Fruit fly (Drosophila melanogaster): Measurements from ENCODE around the gene CG4281.

CG4281 gene

DNA sequence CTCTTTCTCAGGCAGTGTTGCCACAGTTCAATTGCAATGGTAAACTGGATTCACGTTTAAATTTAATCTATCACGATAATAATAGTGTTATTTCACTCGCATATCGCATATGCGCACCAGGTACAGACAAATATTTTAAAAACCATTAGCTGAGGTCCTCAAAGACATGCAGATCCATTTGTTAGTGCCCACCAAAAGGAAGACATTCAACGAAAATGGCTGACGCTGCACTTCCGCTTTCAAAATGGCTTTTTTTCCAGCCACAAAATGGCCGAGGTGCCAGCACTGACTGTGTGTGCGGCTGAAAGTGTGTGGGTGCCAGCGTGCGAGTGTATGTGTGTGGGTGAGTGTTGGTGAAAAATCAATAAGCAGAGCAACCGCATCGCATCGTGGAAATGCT lies 3.8 kb downstream of the CG4281 start (continued):
- no peak for TF ChIP-seq CG10565 (GFP tag; optimal IDR thresholded peaks at IDR 0.05)
- no peak for TF ChIP-seq D (optimal IDR thresholded peaks at IDR 0.05)
- TF ChIP-seq D (GFP tag; optimal IDR thresholded peaks at IDR 0.05): peak; percentile 24
- TF ChIP-seq fd96Cb (tag; optimal IDR thresholded peaks at IDR 0.05): peak; percentile 3
- TF ChIP-seq pb (GFP tag; optimal IDR thresholded peaks at IDR 0.05): peak; percentile 23
- TF ChIP-seq fru (optimal IDR thresholded peaks at IDR 0.05): no peak
- TF ChIP-seq Nf-YC (tag; optimal IDR thresholded peaks at IDR 0.05): peak; percentile 48
- peak; percentile 25 for TF ChIP-seq CG30020 (tag; optimal IDR thresholded peaks at IDR 0.05)
- peak; percentile 0 for TF ChIP-seq CG7271 (tag; optimal IDR thresholded peaks at IDR 0.05)
- TF ChIP-seq croc (GFP tag; conservative IDR thresholded peaks at IDR 0.05): 0 out of 3 replicates have a peak, but pooled peaks have one; percentile 12
- TF ChIP-seq row (GFP tag; IDR thresholded peaks at IDR 0.05): peak; percentile 86
- TF ChIP-seq NFAT (GFP tag; IDR thresholded peaks at IDR 0.05): no peak
- no peak for TF ChIP-seq CG8290 (GFP tag; optimal IDR thresholded peaks at IDR 0.05)
- peak; percentile 21 to 53 for TF ChIP-seq CG8290 (tag; optimal IDR thresholded peaks at IDR 0.05)
- no peak for TF ChIP-seq CG6654 (GFP tag; optimal IDR thresholded peaks at IDR 0.05)
- peak; percentile 35 for TF ChIP-seq CG15011 (GFP tag; optimal IDR thresholded peaks at IDR 0.05)
- peak; percentile 43 for TF ChIP-seq CG13296 (GFP tag; optimal IDR thresholded peaks at IDR 0.05)
- peak; percentile 55 for TF ChIP-seq CG31441 (GFP tag; IDR thresholded peaks at IDR 0.05)
- peak; percentile 38 for TF ChIP-seq Dek (tag; optimal IDR thresholded peaks at IDR 0.05)
- TF ChIP-seq Eip74EF (GFP tag; optimal IDR thresholded peaks at IDR 0.05): peak in 1 of 2 experiments; percentile 91
- TF ChIP-seq zen (tag; optimal IDR thresholded peaks at IDR 0.05): peak; percentile 30
- TF ChIP-seq HLHmδ (GFP tag; optimal IDR thresholded peaks at IDR 0.05): peak; percentile 40
- peak in 1 of 2 experiments; percentile 37 for TF ChIP-seq bsh (GFP tag; optimal IDR thresholded peaks at IDR 0.05)
- TF ChIP-seq HmgZ (tag; optimal IDR thresholded peaks at IDR 0.05): peak; percentile 36
- no peak for TF ChIP-seq CHES-1-like (GFP tag; optimal IDR thresholded peaks at IDR 0.05)
- TF ChIP-seq NK7.1 (GFP tag; optimal IDR thresholded peaks at IDR 0.05): no peak
- TF ChIP-seq nerfin-1 (tag; optimal IDR thresholded peaks at IDR 0.05): peak; percentile 66
- TF ChIP-seq dmrt11E (tag; optimal IDR thresholded peaks at IDR 0.05): peak; percentile 10
- TF ChIP-seq CG2202 (tag; optimal IDR thresholded peaks at IDR 0.05): peak; percentile 19
- TF ChIP-seq CG5245 (GFP tag; optimal IDR thresholded peaks at IDR 0.05): peak; percentile 20
- peak; percentile 14 for TF ChIP-seq lilli (GFP tag; optimal IDR thresholded peaks at IDR 0.05)
- TF ChIP-seq Hr78 (GFP tag; optimal IDR thresholded peaks at IDR 0.05): peak in 1 of 2 experiments; percentile 18
- TF ChIP-seq CG33557 (GFP tag; optimal IDR thresholded peaks at IDR 0.05): peak; percentile 60
- TF ChIP-seq nom (GFP tag; optimal IDR thresholded peaks at IDR 0.05): peak; percentile 27
- no peak for TF ChIP-seq gcm2 (GFP tag; optimal IDR thresholded peaks at IDR 0.05)
- peak; percentile 20 for TF ChIP-seq Sry-δ (GFP tag; optimal IDR thresholded peaks at IDR 0.05)
- TF ChIP-seq CG9437 (GFP tag; optimal IDR thresholded peaks at IDR 0.05): peak; percentile 41
- no peak for TF ChIP-seq jing (GFP tag; optimal IDR thresholded peaks at IDR 0.05)
- peak; percentile 54 for TF ChIP-seq NfI (GFP tag; optimal IDR thresholded peaks at IDR 0.05)
- TF ChIP-seq CG3281 (GFP tag; optimal IDR thresholded peaks at IDR 0.05): peak; percentile 47
- TF ChIP-seq Drgx (GFP tag; IDR thresholded peaks at IDR 0.05): peak; percentile 8; the same call in 1 of the 2 replicates
- TF ChIP-seq CG32772 (GFP tag; IDR thresholded peaks at IDR 0.05): no peak
- TF ChIP-seq CG4360 (GFP tag; IDR thresholded peaks at IDR 0.05): no peak
- peak; percentile 1 for TF ChIP-seq Lhr (GFP tag; optimal IDR thresholded peaks at IDR 0.05)
- no peak for TF ChIP-seq ash1 (GFP tag; optimal IDR thresholded peaks at IDR 0.05)
- no peak for TF ChIP-seq knrl (GFP tag; IDR thresholded peaks at IDR 0.05; ENCODE audit: partially characterized antibody)
- peak; percentile 66 for TF ChIP-seq Deaf1 (tag; optimal IDR thresholded peaks at IDR 0.05)
- peak; percentile 18 for TF ChIP-seq CG11723 (GFP tag; optimal IDR thresholded peaks at IDR 0.05)
- peak; percentile 79 for TF ChIP-seq sr (GFP tag; IDR thresholded peaks at IDR 0.05)
- peak; percentile 18 for TF ChIP-seq YL-1 (GFP tag; optimal IDR thresholded peaks at IDR 0.05)
- peak; percentile 23 for TF ChIP-seq CG8388 (GFP tag; optimal IDR thresholded peaks at IDR 0.05)
